Worm (Caenorhabditis elegans): ENCODE measurements around the gene srd-33.

ce11 chrV:4920690-4921152 is 48.6 kb downstream of the srd-33 start, which contains the start of the genes C02E7.8 and srh-23:
- TF ChIP-seq mdl-1 (tag; optimal IDR thresholded peaks at IDR 0.05) (no peak), F10B5.3 (tag; optimal IDR thresholded peaks at IDR 0.05) (no peak), ztf-11 (tag; optimal IDR thresholded peaks at IDR 0.05) (no peak), nhr-76 (tag; optimal IDR thresholded peaks at IDR 0.05) (no peak), tra-1 (GFP tag; IDR thresholded peaks at IDR 0.05) (no peak), attf-4 (tag; optimal IDR thresholded peaks at IDR 0.05) (no peak), nhr-11 (tag; optimal IDR thresholded peaks at IDR 0.05) (no peak), nhr-42 (GFP tag; IDR thresholded peaks at IDR 0.05) (no peak), fos-1 (tag; optimal IDR thresholded peaks at IDR 0.05) (no peak), unc-62 (GFP tag; optimal IDR thresholded peaks at IDR 0.05 in 1 of 2) (no peak), unc-62 (tag; optimal IDR thresholded peaks at IDR 0.05) (no peak)

All from whole organism, L4 larva.